Worm (Caenorhabditis elegans) whole organism, late embryonic: ENCODE measurements around the gene srt-38.

ENCODE experiments used
- ama-1 ChIP-seq: fragments of 150-350 bp; optimal IDR thresholded peaks from 2 replicates; lab custom pipeline; 2014
- ceh-34 ChIP-seq: sonication (generic microtip); optimal IDR thresholded peaks from 2 replicates; lab custom pipeline; 2016; ENCODE audit warnings: mild to moderate bottlenecking, missing genetic modification characterization, missing compliant biosample characterization
- che-1 ChIP-seq: sonication (generic microtip); optimal IDR thresholded peaks from 2 replicates; lab custom pipeline; 2016; ENCODE audit warnings: mild to moderate bottlenecking, missing genetic modification characterization, missing compliant biosample characterization
- ets-4 ChIP-seq: sonication (generic microtip); optimal IDR thresholded peaks from 2 replicates; lab custom pipeline; 2016; ENCODE audit warnings: missing genetic modification characterization, missing compliant biosample characterization
- fkh-6 ChIP-seq: sonication (generic microtip); optimal IDR thresholded peaks from 2 replicates; lab custom pipeline; 2016; ENCODE audit warnings: missing genetic modification characterization, missing compliant biosample characterization
- hlh-15 ChIP-seq: sonication (generic microtip); optimal IDR thresholded peaks from 2 replicates; lab custom pipeline; 2016; ENCODE audit warnings: missing genetic modification characterization, missing compliant biosample characterization
- nhr-11 ChIP-seq: fragments of 150-350 bp; optimal IDR thresholded peaks from 2 replicates; lab custom pipeline; 2014; ENCODE audit warnings: missing biosample characterization, missing genetic modification characterization
- pha-4 ChIP-seq: fragments of 150-350 bp; optimal IDR thresholded peaks from 2 replicates; lab custom pipeline; 2018; ENCODE audit warnings: missing biosample characterization, missing genetic modification reagents, missing genetic modification characterization
- rnt-1 ChIP-seq: sonication (generic microtip); optimal IDR thresholded peaks from 2 replicates; lab custom pipeline; 2016; ENCODE audit warnings: missing genetic modification characterization, missing compliant biosample characterization
- syd-9 ChIP-seq: sonication (generic microtip); optimal IDR thresholded peaks from 2 replicates; lab custom pipeline; 2016; ENCODE audit warnings: mild to moderate bottlenecking, missing genetic modification characterization, moderate library complexity, missing compliant biosample characterization
- tbx-2 ChIP-seq: sonication (generic microtip); optimal IDR thresholded peaks from 2 replicates; lab custom pipeline; 2016; ENCODE audit warnings: missing genetic modification characterization, missing compliant biosample characterization
- unc-86 ChIP-seq: sonication (generic microtip); optimal IDR thresholded peaks from 2 replicates; lab custom pipeline; 2016; ENCODE audit warnings: missing genetic modification characterization, missing compliant biosample characterization

DNA sequence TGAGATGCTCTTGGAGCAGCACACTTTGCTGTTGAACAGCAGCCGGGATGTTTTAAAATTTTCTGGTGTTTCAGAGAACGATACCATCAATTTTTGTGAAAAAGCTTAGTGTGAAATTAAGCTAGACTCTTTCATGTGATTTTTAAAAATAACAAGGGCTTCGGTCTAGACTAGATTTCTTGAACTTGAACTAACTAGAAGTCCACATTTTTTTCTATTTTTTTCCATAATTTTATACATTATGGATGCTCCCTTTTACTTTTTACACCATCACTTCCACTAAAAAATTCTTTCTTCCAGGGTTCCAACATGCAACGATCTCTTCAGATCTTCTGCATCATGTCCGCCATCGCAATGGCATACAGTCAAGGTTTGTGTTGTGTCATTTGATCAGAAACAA is 35.0 kb downstream of the srt-38 start, which contains the start of gene nlp-13:
- TF ChIP-seq rnt-1 (tag; lab: Kevin White, UChicago) (no peak), nhr-11 (no peak), che-1 (tag; lab: Kevin White, UChicago) (no peak), tbx-2 (tag; lab: Kevin White, UChicago) (no peak), ets-4 (tag; lab: Kevin White, UChicago) (no peak), fkh-6 (tag; lab: Kevin White, UChicago) (no peak), ama-1 (lab: Kevin White, UChicago) (no peak), pha-4 (no peak), ceh-34 (tag; lab: Kevin White, UChicago) (no peak), unc-86 (no peak), hlh-15 (tag; lab: Kevin White, UChicago) (no peak), syd-9 (tag; lab: Kevin White, UChicago) (no peak)
